Worm (Caenorhabditis elegans): ENCODE data around the gene ifc-2.

DNA sequence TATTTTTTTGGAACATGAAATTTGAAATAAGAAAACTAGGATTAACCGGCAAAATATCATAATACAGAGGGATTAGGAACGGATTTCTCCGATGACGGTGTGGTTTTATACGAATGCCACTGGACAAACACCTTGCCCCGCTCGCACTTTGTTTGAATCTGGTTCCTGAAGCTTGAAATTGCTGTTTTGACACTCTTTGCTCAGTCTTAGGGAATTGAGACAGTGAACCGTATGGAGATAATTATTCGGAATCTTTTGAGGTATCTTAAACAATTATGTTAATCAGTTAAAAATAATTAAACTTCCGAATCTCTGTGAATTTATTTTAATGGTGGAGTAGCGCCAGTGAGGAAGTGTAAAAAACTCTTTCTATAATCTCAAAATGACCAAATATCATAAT lies 55.2 kb downstream of the ifc-2 start, which contains the start of gene F13C5.3:
- TF ChIP-seq elt-1 (tag; optimal IDR thresholded peaks at IDR 0.05; ENCODE audit: borderline replicate concordance, insufficient read depth) (no peak), unc-39 (tag; optimal IDR thresholded peaks at IDR 0.05) (no peak), ces-1 (GFP tag; optimal IDR thresholded peaks at IDR 0.05) (no peak), sem-2 (GFP tag; optimal IDR thresholded peaks at IDR 0.05) (no peak), M03D4.4 (tag; optimal IDR thresholded peaks at IDR 0.05) (no peak), nhr-12 (tag; optimal IDR thresholded peaks at IDR 0.05) (no peak), mab-5 (tag; optimal IDR thresholded peaks at IDR 0.05) (no peak), unc-62 (GFP tag; optimal IDR thresholded peaks at IDR 0.05) (no peak), nhr-76 (tag; optimal IDR thresholded peaks at IDR 0.05) (no peak)
